Fruit fly (Drosophila melanogaster): ENCODE results near the gene fd3F.

- no peak for TF ChIP-seq Dref (GFP tag; IDR thresholded peaks at IDR 0.05)
- TF ChIP-seq E2f2 (GFP tag; IDR thresholded peaks at IDR 0.05) = no peak
- no peak for TF ChIP-seq eyg (GFP tag; optimal IDR thresholded peaks at IDR 0.05)
- no peak for TF ChIP-seq CG9437 (GFP tag; optimal IDR thresholded peaks at IDR 0.05)
- no peak for TF ChIP-seq ems (GFP tag; optimal IDR thresholded peaks at IDR 0.05)
- TF ChIP-seq CG1529 (GFP tag; optimal IDR thresholded peaks at IDR 0.05) = no peak
These were observed 35.5 kb downstream of the fd3F start for dm6 chrX:3837628-3838027.

Measured in whole organism, embryonic.